Worm (Caenorhabditis elegans) whole organism, young adult: ENCODE measurements around the gene col-126.

Experiments used
- B0261.1 ChIP-seq: sonication (generic microtip); optimal IDR thresholded peaks from 2 replicates; lab custom pipeline; 2016; ENCODE audit warnings: mild to moderate bottlenecking, missing genetic modification characterization, moderate library complexity, missing compliant biosample characterization
- hsf-1 ChIP-seq: fragments of 200-800 bp; sonication (Bioruptor generic); IDR thresholded peaks from 2 replicates; pipeline ENCODE4 v1.3.6; 2022; ENCODE audit warnings: missing genetic modification reagents, missing genetic modification characterization, missing compliant biosample characterization
- let-526 ChIP-seq: fragments of 200-800 bp; sonication (Bioruptor generic); IDR thresholded peaks from 2 replicates; pipeline ENCODE4 v1.3.6; 2022; ENCODE audit warnings: missing genetic modification reagents, missing genetic modification characterization, missing compliant biosample characterization
- lir-1 ChIP-seq: fragments of 200-800 bp; sonication (Bioruptor generic); conservative IDR thresholded peaks from 2 replicates; pipeline ENCODE4 v1.3.6; 2022; ENCODE audit warnings: missing genetic modification reagents, missing genetic modification characterization, missing compliant biosample characterization
- nhr-90 ChIP-seq: sonication (generic microtip); optimal IDR thresholded peaks from 2 replicates; lab custom pipeline; 2016; ENCODE audit warnings: missing genotype, mild to moderate bottlenecking, missing genetic modification characterization, missing compliant biosample characterization
- pha-4 ChIP-seq: fragments of 150-350 bp; sonication (generic microtip); optimal IDR thresholded peaks from 2 replicates; lab custom pipeline; 2014; ENCODE audit warnings: missing biosample characterization, missing genetic modification reagents, missing genetic modification characterization
- rpc-1 ChIP-seq, 2 experiments: fragments of 150-350 bp in 1 of 2; sonication (generic microtip) in 1 of 2; optimal IDR thresholded peaks; 2 replicates each; lab custom pipeline; 2014 to 2018; ENCODE audit warnings: missing biosample characterization in 1 of 2, missing genetic modification characterization in 1 of 2, missing genetic modification reagents in 1 of 2, missing genotype in 1 of 2
- snpc-3.4 ChIP-seq: sonication (generic microtip); optimal IDR thresholded peaks from 2 replicates; lab custom pipeline; 2017; ENCODE audit warnings: missing genetic modification characterization, mild to moderate bottlenecking, missing compliant biosample characterization, antibody characterized with exemption, moderate library complexity, missing genotype, missing genetic modification reagents
- sptf-2 ChIP-seq: fragments of 200-800 bp; sonication (Bioruptor generic); optimal IDR thresholded peaks from 2 replicates; lab custom pipeline; 2018; ENCODE audit warnings: mild to moderate bottlenecking, missing genetic modification characterization, missing compliant biosample characterization
- unc-130 ChIP-seq: sonication (generic microtip); optimal IDR thresholded peaks from 2 replicates; lab custom pipeline; 2016; ENCODE audit warnings: missing genetic modification reagents, missing genetic modification characterization, missing compliant biosample characterization

DNA sequence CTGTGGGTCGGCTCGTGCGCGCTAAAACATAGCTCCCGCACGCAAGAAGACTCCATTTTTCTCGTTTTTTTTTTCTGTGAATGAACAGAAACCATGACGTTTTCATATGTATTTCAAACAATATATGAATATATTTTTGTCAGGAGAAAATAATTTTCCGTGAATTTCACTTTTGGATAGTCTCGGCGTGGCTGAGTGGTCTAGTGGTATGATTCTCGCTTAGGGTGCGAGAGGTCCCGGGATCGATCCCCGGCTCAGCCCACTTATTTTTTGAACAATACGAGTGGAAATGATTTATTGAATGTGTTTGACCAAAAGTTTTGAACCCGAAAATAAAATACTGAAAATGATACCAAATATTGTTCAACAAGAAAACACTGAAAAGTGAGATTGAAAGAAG, 31.8 kb upstream of the col-126 start:
- TF ChIP-seq hsf-1 (no peak), lir-1 (GFP tag; lab: Robert Waterston, UW) (no peak), pha-4 (tag; lab: Kevin White, UChicago) (no peak), B0261.1 (tag; lab: Kevin White, UChicago) (peak; percentile 13), let-526 (GFP tag; lab: Robert Waterston, UW) (no peak), snpc-3.4 (tag; lab: Kevin White, UChicago) (no peak), unc-130 (GFP tag; lab: Kevin White, UChicago) (no peak), rpc-1 (optimal IDR thresholded peaks at IDR 0.05; lab: Kevin White, UChicago) (peak; percentile 11), rpc-1 (tag; optimal IDR thresholded peaks at IDR 0.05; lab: Kevin White, UChicago) (peak; percentile 69), sptf-2 (GFP tag; lab: Kevin White, UChicago) (no peak), nhr-90 (tag; lab: Kevin White, UChicago) (no peak)
